Worm (Caenorhabditis elegans) whole organism, L1 larva: ENCODE results near the gene F58G1.7.

ENCODE experiments used
- alr-1 ChIP-seq: fragments of 200-800 bp; sonication (Bioruptor generic); optimal IDR thresholded peaks from 2 replicates; lab custom pipeline; 2018; ENCODE audit warnings: borderline replicate concordance, mild to moderate bottlenecking, missing genetic modification characterization, missing compliant biosample characterization
- dpl-1 ChIP-seq, 3 experiments: fragments of 150-350 bp in 2 of 3; sonication (generic microtip) in 1 of 3; optimal IDR thresholded peaks; 2 replicates each; lab custom pipeline; 2014 to 2017; ENCODE audit warnings: missing biosample characterization in 3 of 3, missing genetic modification characterization in 3 of 3, missing genetic modification reagents in 3 of 3
- fkh-10 ChIP-seq: sonication (generic microtip); optimal IDR thresholded peaks from 2 replicates; lab custom pipeline; 2017; ENCODE audit warnings: missing biosample characterization, missing genetic modification reagents, missing genetic modification characterization
- fkh-4 ChIP-seq: sonication (generic microtip); optimal IDR thresholded peaks from 2 replicates; lab custom pipeline; 2016; ENCODE audit warnings: missing compliant biosample characterization, missing genetic modification characterization, borderline replicate concordance
- lin-35 ChIP-seq, 2 experiments: fragments of 150-350 bp; optimal IDR thresholded peaks; 2 replicates each; lab custom pipeline; 2014; ENCODE audit warnings: missing biosample characterization in 2 of 2, missing genetic modification characterization in 2 of 2, missing genetic modification reagents in 2 of 2
- mdl-1 ChIP-seq, 2 experiments: fragments of 150-350 bp; optimal IDR thresholded peaks; 2 replicates each; lab custom pipeline; 2014 to 2017; ENCODE audit warnings: missing biosample characterization in 2 of 2, missing genetic modification characterization in 2 of 2, inconsistent platforms in 1 of 2
- mep-1 ChIP-seq: fragments of 150-350 bp; optimal IDR thresholded peaks from 2 replicates; lab custom pipeline; 2014; ENCODE audit warnings: missing biosample characterization, missing genetic modification characterization

- TF ChIP-seq fkh-4 (tag; lab: Kevin White, UChicago) (no peak), mep-1 (tag; lab: Kevin White, UChicago) (no peak), alr-1 (tag; lab: Kevin White, UChicago) (no peak), fkh-10 (no peak), dpl-1 (GFP tag; optimal IDR thresholded peaks at IDR 0.05; lab: Kevin White, UChicago) (no peak), lin-35 (GFP tag; optimal IDR thresholded peaks at IDR 0.05; lab: Kevin White, UChicago) (no peak), mdl-1 (tag; optimal IDR thresholded peaks at IDR 0.05; lab: Kevin White, UChicago) (no peak)
Observed at ce11 chrII:12990191-12990590, 42.1 kb upstream of the F58G1.7 start.
